Worm (Caenorhabditis elegans) whole organism, L1 larva: ENCODE results near the gene btb-12.

Source experiments
- C04F5.9 ChIP-seq: sonication (generic microtip); optimal IDR thresholded peaks from 2 replicates; lab custom pipeline; 2016; ENCODE audit warnings: missing genetic modification characterization, missing compliant biosample characterization
- ama-1 ChIP-seq: fragments of 150-350 bp; optimal IDR thresholded peaks from 2 replicates; lab custom pipeline; 2014
- blmp-1 ChIP-seq: fragments of 150-350 bp; optimal IDR thresholded peaks from 2 replicates; lab custom pipeline; 2014; ENCODE audit warnings: missing biosample characterization, missing genetic modification characterization
- ceh-8 ChIP-seq: fragments of 200-800 bp; sonication (Bioruptor generic); optimal IDR thresholded peaks from 2 replicates; lab custom pipeline; 2018; ENCODE audit warnings: mild to moderate bottlenecking, missing genetic modification characterization, moderate library complexity, missing compliant biosample characterization
- ceh-82 ChIP-seq, 3 experiments: fragments of 150-350 bp in 1 of 3; sonication (generic microtip) in 2 of 3; optimal IDR thresholded peaks; 2 replicates each; lab custom pipeline; 2014 to 2017; ENCODE audit warnings: missing biosample characterization in 3 of 3, missing genetic modification characterization in 3 of 3
- ceh-88 ChIP-seq: fragments of 200-800 bp; sonication (Bioruptor generic); IDR thresholded peaks from 2 replicates; pipeline ENCODE4 v1.3.6; 2022; ENCODE audit warnings: missing genetic modification characterization, missing compliant biosample characterization
- ceh-90 ChIP-seq: sonication (generic microtip); optimal IDR thresholded peaks from 2 replicates; lab custom pipeline; 2016; ENCODE audit warnings: missing genetic modification characterization, missing compliant biosample characterization
- ces-1 ChIP-seq: fragments of 150-350 bp; optimal IDR thresholded peaks from 2 replicates; lab custom pipeline; 2014; ENCODE audit warnings: missing biosample characterization, missing genetic modification reagents, missing genetic modification characterization
- dpl-1 ChIP-seq, 3 experiments: fragments of 150-350 bp in 2 of 3; sonication (generic microtip) in 1 of 3; optimal IDR thresholded peaks; 2 replicates each; lab custom pipeline; 2014 to 2017; ENCODE audit warnings: missing biosample characterization in 3 of 3, missing genetic modification characterization in 3 of 3, missing genetic modification reagents in 3 of 3
- dsc-1 ChIP-seq: sonication (generic microtip); optimal IDR thresholded peaks from 2 replicates; lab custom pipeline; 2016; ENCODE audit warnings: mild to moderate bottlenecking, missing genetic modification characterization, missing compliant biosample characterization
- efl-1 ChIP-seq, 4 experiments: fragments of 150-350 bp; optimal IDR thresholded peaks in 3 of 4; peaks in 1 of 4; 1 replicate in 1 of 4; 2 replicates in 3 of 4; lab custom pipeline; 2014; ENCODE audit warnings: missing biosample characterization in 2 of 4, missing genetic modification characterization in 2 of 4, missing genetic modification reagents in 2 of 4
- efl-3 ChIP-seq: fragments of 200-800 bp; sonication (Bioruptor generic); optimal IDR thresholded peaks from 2 replicates; lab custom pipeline; 2018; ENCODE audit warnings: mild to moderate bottlenecking, missing genetic modification characterization, missing compliant biosample characterization
- egl-27 ChIP-seq, 2 experiments: fragments of 150-350 bp in 1 of 2; sonication (generic microtip); optimal IDR thresholded peaks; 3 replicates each; lab custom pipeline; 2017 to 2018; ENCODE audit warnings: missing biosample characterization in 2 of 2, missing genetic modification characterization in 2 of 2, missing genetic modification reagents in 2 of 2
- elt-2 ChIP-seq: sonication (generic microtip); optimal IDR thresholded peaks from 2 replicates; lab custom pipeline; 2016; ENCODE audit warnings: missing genetic modification characterization, mild to moderate bottlenecking, inconsistent platforms, missing compliant biosample characterization, missing genetic modification reagents
- elt-3 ChIP-seq, 6 experiments: fragments of 150-350 bp in 1 of 6; sonication (generic microtip); optimal IDR thresholded peaks; 2 replicates each; lab custom pipeline; 2017 to 2018; ENCODE audit warnings: missing biosample characterization in 6 of 6, missing genetic modification characterization in 6 of 6, inconsistent platforms in 1 of 6
- ets-5 ChIP-seq: fragments of 200-800 bp; sonication (Bioruptor generic); IDR thresholded peaks from 2 replicates; pipeline ENCODE4 v1.3.6; 2022; ENCODE audit warnings: missing genetic modification characterization, missing compliant biosample characterization
- fkh-8 ChIP-seq: sonication (generic microtip); optimal IDR thresholded peaks from 2 replicates; lab custom pipeline; 2016; ENCODE audit warnings: mild to moderate bottlenecking, missing genetic modification characterization, missing compliant biosample characterization
- fos-1 ChIP-seq: fragments of 150-350 bp; optimal IDR thresholded peaks from 2 replicates; lab custom pipeline; 2014; ENCODE audit warnings: missing biosample characterization, missing genetic modification characterization
- irx-1 ChIP-seq: sonication (generic microtip); optimal IDR thresholded peaks from 2 replicates; lab custom pipeline; 2016; ENCODE audit warnings: missing genetic modification characterization, missing compliant biosample characterization
- lin-13 ChIP-seq: fragments of 150-350 bp; optimal IDR thresholded peaks from 2 replicates; lab custom pipeline; 2014; ENCODE audit warnings: missing biosample characterization, missing genetic modification reagents, missing genetic modification characterization
- lin-14 ChIP-seq: fragments of 200-800 bp; sonication (Bioruptor generic); optimal IDR thresholded peaks from 2 replicates; lab custom pipeline; 2018; ENCODE audit warnings: mild to moderate bottlenecking, missing genetic modification characterization, moderate library complexity, missing compliant biosample characterization
- lsy-2 ChIP-seq, 2 experiments: fragments of 150-350 bp; optimal IDR thresholded peaks; 2 replicates each; lab custom pipeline; 2014; ENCODE audit warnings: missing biosample characterization in 2 of 2, missing genetic modification characterization in 2 of 2
- mab-9 ChIP-seq: fragments of 200-800 bp; sonication (Bioruptor generic); IDR thresholded peaks from 2 replicates; pipeline ENCODE4 v1.3.6; 2022; ENCODE audit warnings: missing genetic modification reagents, missing genetic modification characterization, missing compliant biosample characterization
- mdl-1 ChIP-seq, 2 experiments: fragments of 150-350 bp; optimal IDR thresholded peaks; 2 replicates each; lab custom pipeline; 2014 to 2017; ENCODE audit warnings: missing biosample characterization in 2 of 2, missing genetic modification characterization in 2 of 2, inconsistent platforms in 1 of 2
- nhr-11 ChIP-seq: fragments of 150-350 bp; optimal IDR thresholded peaks from 2 replicates; lab custom pipeline; 2014; ENCODE audit warnings: missing biosample characterization, missing genetic modification characterization
- nhr-20 ChIP-seq: sonication (generic microtip); optimal IDR thresholded peaks from 2 replicates; lab custom pipeline; 2016; ENCODE audit warnings: mild to moderate bottlenecking, missing genetic modification characterization, missing compliant biosample characterization
- nhr-28 ChIP-seq: fragments of 150-350 bp; optimal IDR thresholded peaks from 2 replicates; lab custom pipeline; 2014; ENCODE audit warnings: missing biosample characterization, missing genetic modification characterization
- nhr-71 ChIP-seq: sonication (generic microtip); optimal IDR thresholded peaks from 2 replicates; lab custom pipeline; 2016; ENCODE audit warnings: mild to moderate bottlenecking, missing genetic modification characterization, moderate library complexity, missing compliant biosample characterization
- nhr-76 ChIP-seq: sonication (generic microtip); optimal IDR thresholded peaks from 2 replicates; lab custom pipeline; 2017; ENCODE audit warnings: missing biosample characterization, missing genetic modification characterization
- nhr-90 ChIP-seq: sonication (generic microtip); optimal IDR thresholded peaks from 2 replicates; lab custom pipeline; 2016; ENCODE audit warnings: mild to moderate bottlenecking, missing genetic modification characterization, missing compliant biosample characterization; ENCODE audit not compliant: poor library complexity
- pax-3 ChIP-seq: fragments of 200-800 bp; sonication (Bioruptor generic); optimal IDR thresholded peaks from 2 replicates; lab custom pipeline; 2018; ENCODE audit warnings: mild to moderate bottlenecking, missing genetic modification characterization, moderate library complexity, missing compliant biosample characterization
- pqm-1 ChIP-seq: sonication (generic microtip); optimal IDR thresholded peaks from 3 replicates; lab custom pipeline; 2017; ENCODE audit warnings: missing biosample characterization, missing genetic modification characterization
- rnt-1 ChIP-seq: sonication (generic microtip); optimal IDR thresholded peaks from 2 replicates; lab custom pipeline; 2016; ENCODE audit warnings: mild to moderate bottlenecking, missing genetic modification characterization, moderate library complexity, missing compliant biosample characterization
- sox-4 ChIP-seq: sonication (generic microtip); optimal IDR thresholded peaks from 2 replicates; lab custom pipeline; 2016; ENCODE audit warnings: missing genetic modification characterization, missing compliant biosample characterization
- sup-37 ChIP-seq: fragments of 200-800 bp; sonication (Bioruptor generic); optimal IDR thresholded peaks from 2 replicates; lab custom pipeline; 2018; ENCODE audit warnings: mild to moderate bottlenecking, missing genetic modification characterization, missing compliant biosample characterization
- swsn-7 ChIP-seq: sonication (generic microtip); optimal IDR thresholded peaks from 2 replicates; lab custom pipeline; 2016; ENCODE audit warnings: missing genetic modification characterization, missing compliant biosample characterization
- unc-86 ChIP-seq: sonication (generic microtip); optimal IDR thresholded peaks from 2 replicates; lab custom pipeline; 2016; ENCODE audit warnings: missing genetic modification characterization, missing compliant biosample characterization
- vab-15 ChIP-seq: sonication (generic microtip); optimal IDR thresholded peaks from 2 replicates; lab custom pipeline; 2017; ENCODE audit warnings: missing genotype, mild to moderate bottlenecking, missing genetic modification characterization, missing compliant biosample characterization
- zag-1 ChIP-seq: fragments of 150-350 bp; optimal IDR thresholded peaks from 2 replicates; lab custom pipeline; 2014; ENCODE audit warnings: missing biosample characterization, missing genetic modification characterization

btb-12 gene

ce11 chrII:1691011-1691410, 36.0 kb downstream of the btb-12 start, which contains the start of gene fbxc-22:
TSS of gene fbxc-22 (minus strand) at chrII:1691111.
- TF ChIP-seq nhr-28 (tag; lab: Kevin White, UChicago) (no peak), ceh-90 (no peak), ceh-82 (tag; optimal IDR thresholded peaks at IDR 0.05; lab: Kevin White, UChicago) (no peak), nhr-20 (tag; lab: Kevin White, UChicago) (no peak), dsc-1 (tag; lab: Kevin White, UChicago) (no peak), efl-1 (optimal IDR thresholded peaks at IDR 0.05; lab: Kevin White, UChicago) (no peak), efl-1 (GFP tag; optimal IDR thresholded peaks at IDR 0.05 in 1 of 2; lab: Kevin White, UChicago) (no peak), nhr-11 (tag; lab: Kevin White, UChicago) (no peak), egl-27 (tag; optimal IDR thresholded peaks at IDR 0.05; lab: Kevin White, UChicago) (no peak), pax-3 (tag; lab: Kevin White, UChicago) (no peak), fos-1 (no peak)

ce11 chrII:1692827-1693226, 37.8 kb downstream of the btb-12 start, which contains the start of gene fbxc-21:
TSS of gene fbxc-21 (minus strand) at chrII:1692927.
- no peak for TF ChIP-seq fkh-8 (tag; lab: Kevin White, UChicago)
- no peak for TF ChIP-seq lin-14 (GFP tag; lab: Kevin White, UChicago)
- no peak for TF ChIP-seq dsc-1 (tag; lab: Kevin White, UChicago)
- no peak for TF ChIP-seq rnt-1 (tag; lab: Kevin White, UChicago)
- no peak for TF ChIP-seq ceh-8 (GFP tag; lab: Kevin White, UChicago)
- no peak for TF ChIP-seq ceh-88
- TF ChIP-seq elt-2 (tag; lab: Kevin White, UChicago) = no peak
- TF ChIP-seq efl-3 (GFP tag; lab: Kevin White, UChicago) = no peak
- TF ChIP-seq sup-37 (GFP tag; lab: Kevin White, UChicago) = no peak
- TF ChIP-seq elt-3 (tag; optimal IDR thresholded peaks at IDR 0.05; lab: Kevin White, UChicago) = no peak
- no peak for TF ChIP-seq lsy-2 (tag; optimal IDR thresholded peaks at IDR 0.05; lab: Kevin White, UChicago)
- no peak for TF ChIP-seq pqm-1
- no peak for TF ChIP-seq irx-1 (tag; lab: Kevin White, UChicago)
- no peak for TF ChIP-seq nhr-90 (tag; lab: Kevin White, UChicago)
- TF ChIP-seq blmp-1 (tag; lab: Kevin White, UChicago) = no peak
- no peak for TF ChIP-seq nhr-76 (tag; lab: Kevin White, UChicago)
- no peak for TF ChIP-seq sox-4 (tag; lab: Kevin White, UChicago)
- no peak for TF ChIP-seq ets-5 (GFP tag; lab: Robert Waterston, UW)
- no peak for TF ChIP-seq mab-9 (GFP tag; lab: Robert Waterston, UW)
- TF ChIP-seq zag-1 (tag; lab: Kevin White, UChicago) = no peak

ce11 chrII:1694530-1694929, 39.5 kb downstream of the btb-12 start, which contains the start of gene fbxc-26:
TSS of gene fbxc-26 (minus strand) at chrII:1694630.
- TF ChIP-seq pqm-1 (no peak), pax-3 (tag; lab: Kevin White, UChicago) (no peak), ama-1 (lab: Kevin White, UChicago) (no peak), mdl-1 (tag; optimal IDR thresholded peaks at IDR 0.05; lab: Kevin White, UChicago) (no peak), vab-15 (no peak), C04F5.9 (no peak), ces-1 (GFP tag; lab: Kevin White, UChicago) (no peak), nhr-71 (tag; lab: Kevin White, UChicago) (no peak), dpl-1 (GFP tag; optimal IDR thresholded peaks at IDR 0.05; lab: Kevin White, UChicago) (no peak), unc-86 (tag; lab: Kevin White, UChicago) (no peak), dsc-1 (tag; lab: Kevin White, UChicago) (no peak), mab-9 (GFP tag; lab: Robert Waterston, UW) (no peak), swsn-7 (tag; lab: Kevin White, UChicago) (no peak), nhr-76 (tag; lab: Kevin White, UChicago) (no peak), lin-13 (GFP tag; lab: Kevin White, UChicago) (no peak), nhr-28 (tag; lab: Kevin White, UChicago) (no peak)
- TF ChIP-seq, all 84 proteins: peak for 0
